Worm (Caenorhabditis elegans) whole organism, L2 larva: ENCODE measurements around the gene F41G4.13.

Source experiments
- aly-2 ChIP-seq: fragments of 150-350 bp; optimal IDR thresholded peaks from 2 replicates; lab custom pipeline; 2014; ENCODE audit warnings: missing biosample characterization, missing genetic modification characterization
- lin-11 ChIP-seq: fragments of 150-350 bp; sonication (generic microtip); optimal IDR thresholded peaks from 2 replicates; lab custom pipeline; 2014; ENCODE audit warnings: missing biosample characterization, missing genetic modification characterization, inconsistent platforms, mixed read lengths
- lin-13 ChIP-seq: fragments of 150-350 bp; optimal IDR thresholded peaks from 2 replicates; lab custom pipeline; 2014; ENCODE audit warnings: missing biosample characterization, missing genetic modification reagents, missing genetic modification characterization
- lsy-2 ChIP-seq, 2 experiments: fragments of 150-350 bp in 1 of 2; sonication (generic microtip) in 1 of 2; optimal IDR thresholded peaks; 2 replicates each; lab custom pipeline; 2014 to 2017; ENCODE audit warnings: missing biosample characterization in 2 of 2, missing genetic modification characterization in 2 of 2
- nhr-6 ChIP-seq: fragments of 150-350 bp; optimal IDR thresholded peaks from 2 replicates; lab custom pipeline; 2014; ENCODE audit warnings: missing biosample characterization, missing genetic modification characterization
- snpc-4 ChIP-seq: fragments of 150-350 bp; optimal IDR thresholded peaks from 2 replicates; lab custom pipeline; 2014; ENCODE audit warnings: missing biosample characterization, missing genetic modification characterization
- unc-55 ChIP-seq: fragments of 150-350 bp; sonication (generic microtip); optimal IDR thresholded peaks from 3 replicates; lab custom pipeline; 2014; ENCODE audit warnings: missing biosample characterization, missing genetic modification reagents, missing genetic modification characterization
- unc-62 ChIP-seq: fragments of 150-350 bp; optimal IDR thresholded peaks from 2 replicates; lab custom pipeline; 2014; ENCODE audit warnings: missing biosample characterization, missing genetic modification reagents, missing genetic modification characterization

ce11 chrX:16826500-16826899 lies 8.1 kb downstream of the F41G4.13 start:
- no peak for TF ChIP-seq aly-2 (tag; lab: Kevin White, UChicago)
- TF ChIP-seq lin-11, result no peak
- TF ChIP-seq lin-13, result no peak
- no peak for TF ChIP-seq unc-62 (GFP tag; lab: Kevin White, UChicago)
- no peak for TF ChIP-seq snpc-4 (tag; lab: Kevin White, UChicago)
- TF ChIP-seq nhr-6 (tag; lab: Kevin White, UChicago), result no peak
- TF ChIP-seq lsy-2 (tag; optimal IDR thresholded peaks at IDR 0.05; lab: Kevin White, UChicago), result no peak
- TF ChIP-seq unc-55, result no peak
